Worm (Caenorhabditis elegans) whole organism, midembryonic: Measurements from ENCODE around the gene cdl-1.

Experiments
- T22C8.4 ChIP-seq: fragments of 200-800 bp; sonication (Bioruptor generic); IDR thresholded peaks from 2 replicates; pipeline ENCODE4 v1.3.6; 2022; ENCODE audit warnings: missing genetic modification characterization, missing compliant biosample characterization
- cog-1 ChIP-seq: sonication (generic microtip); optimal IDR thresholded peaks from 2 replicates; lab custom pipeline; 2016; ENCODE audit warnings: missing genetic modification characterization, missing compliant biosample characterization
- flt-1 ChIP-seq: fragments of 200-800 bp; sonication (Bioruptor generic); IDR thresholded peaks from 2 replicates; pipeline ENCODE4 v1.3.6; 2022; ENCODE audit warnings: missing genetic modification characterization, missing compliant biosample characterization
- med-1 ChIP-seq: sonication (generic microtip); optimal IDR thresholded peaks from 2 replicates; lab custom pipeline; 2017; ENCODE audit warnings: missing genetic modification characterization, mild to moderate bottlenecking, missing compliant biosample characterization, antibody characterized with exemption, missing genetic modification reagents; ENCODE audit not compliant: insufficient read depth
- ref-1 ChIP-seq: fragments of 200-800 bp; sonication (Bioruptor generic); conservative IDR thresholded peaks from 2 replicates; pipeline ENCODE4 v1.3.6; 2022; ENCODE audit warnings: missing genetic modification reagents, missing genetic modification characterization, missing compliant biosample characterization
- ztf-23 ChIP-seq: fragments of 200-800 bp; sonication (Bioruptor generic); IDR thresholded peaks from 2 replicates; pipeline ENCODE4 v1.3.6; 2022; ENCODE audit warnings: missing genetic modification reagents, missing genetic modification characterization, missing compliant biosample characterization
- ztf-29 ChIP-seq: fragments of 200-800 bp; sonication (Bioruptor generic); IDR thresholded peaks from 2 replicates; pipeline ENCODE4 v1.3.6; 2022; ENCODE audit warnings: missing genetic modification reagents, missing genetic modification characterization, missing compliant biosample characterization

DNA sequence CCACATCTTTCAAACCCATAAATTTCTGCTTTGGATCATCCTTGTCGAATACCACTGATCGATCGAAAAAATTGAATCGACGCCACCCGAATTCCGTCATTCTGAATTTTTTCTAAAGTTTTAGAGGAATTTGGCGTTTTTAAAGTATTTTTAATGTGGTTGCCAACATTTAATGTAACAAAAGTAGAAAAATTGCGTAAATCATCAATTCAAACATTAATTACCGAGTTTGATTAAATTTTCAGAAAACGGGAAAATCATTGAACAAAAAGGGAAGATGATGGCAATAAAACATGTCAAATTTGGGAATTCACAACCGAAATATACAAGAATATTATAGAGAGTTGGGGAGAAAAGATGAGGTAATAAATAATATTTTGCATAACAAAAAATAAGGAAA lies 8.1 kb downstream of the cdl-1 start, which contains the start of gene vps-11:
- TF ChIP-seq flt-1 (no peak), ztf-23 (no peak), ref-1 (no peak), ztf-29 (GFP tag; lab: Robert Waterston, UW) (no peak), med-1 (GFP tag; lab: Kevin White, UChicago) (no peak), cog-1 (tag; lab: Kevin White, UChicago) (no peak), T22C8.4 (no peak)
